Worm (Caenorhabditis elegans): ENCODE data around the gene Y41D4B.6.
A peak's percentile ranks its signal among the peaks of the same experiment; 100 is the strongest.

The Y41D4B.6 gene

DNA sequence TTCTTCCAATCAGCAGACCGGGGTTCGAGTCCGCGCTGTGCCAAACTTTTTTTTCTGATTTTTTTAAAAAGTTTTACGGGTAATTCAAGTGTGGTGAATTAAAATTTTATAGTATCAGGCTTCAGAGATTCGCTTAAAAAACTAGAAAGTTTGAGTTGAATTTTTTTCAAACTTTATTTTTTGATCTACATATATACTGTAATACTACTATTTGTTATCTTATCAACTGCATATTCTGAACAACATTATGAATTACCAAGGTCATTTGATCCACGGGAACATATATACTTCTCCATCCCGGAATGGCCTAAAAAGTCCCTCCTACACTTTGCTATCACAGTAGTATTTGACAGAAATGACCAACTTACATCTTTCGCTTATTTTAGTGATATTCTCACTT lies at the start of gene Y41D4B.6:
Gene Y41D4B.6 (plus strand): TSS at position 301 of the 400 bp plus-strand sequence.
- TF ChIP-seq lsy-12 (tag; optimal IDR thresholded peaks at IDR 0.05) (no peak), ceh-16 (tag; optimal IDR thresholded peaks at IDR 0.05) (no peak), pha-4 (tag; optimal IDR thresholded peaks at IDR 0.05) (no peak), mml-1 (tag; optimal IDR thresholded peaks at IDR 0.05) (no peak), sea-2 (GFP tag; optimal IDR thresholded peaks at IDR 0.05) (no peak), nhr-28 (tag; optimal IDR thresholded peaks at IDR 0.05) (no peak), fos-1 (tag; optimal IDR thresholded peaks at IDR 0.05) (no peak), ceh-82 (tag; optimal IDR thresholded peaks at IDR 0.05) (no peak), R02D3.7 (tag; optimal IDR thresholded peaks at IDR 0.05) (no peak), nhr-67 (tag; optimal IDR thresholded peaks at IDR 0.05) (no peak), zag-1 (tag; optimal IDR thresholded peaks at IDR 0.05) (no peak), nhr-77 (tag; optimal IDR thresholded peaks at IDR 0.05) (no peak), nhr-25 (tag; optimal IDR thresholded peaks at IDR 0.05) (no peak)

DNA sequence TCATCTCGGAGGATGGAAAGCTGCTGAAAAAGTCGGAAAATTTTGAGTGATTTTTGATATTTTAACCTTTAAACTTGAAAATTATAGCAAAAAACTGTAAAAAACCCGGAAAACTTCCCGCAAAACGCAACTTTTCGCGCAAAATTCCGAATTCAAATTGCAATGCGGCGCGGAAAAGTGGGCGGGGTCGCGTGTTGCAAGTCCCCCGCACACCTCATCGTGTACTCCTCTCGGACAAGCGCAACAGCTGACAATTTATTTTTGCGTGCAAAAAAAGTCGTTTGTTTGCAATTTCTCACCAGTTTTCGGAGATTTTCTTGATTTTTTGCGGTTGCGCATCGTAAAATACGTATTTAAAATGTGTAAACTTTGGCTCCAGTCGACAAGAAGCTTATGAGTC lies 37.7 kb upstream of the Y41D4B.6 start, which contains the start of gene npp-8:
Gene npp-8 (minus strand): TSS at position 23 of the 400 bp plus-strand sequence.
- peak; percentile 84 for TF ChIP-seq pha-4 (tag; optimal IDR thresholded peaks at IDR 0.05)
- no peak for TF ChIP-seq sea-2 (GFP tag; optimal IDR thresholded peaks at IDR 0.05)
- no peak for TF ChIP-seq pqm-1 (tag; optimal IDR thresholded peaks at IDR 0.05)
- TF ChIP-seq egl-5 (tag; optimal IDR thresholded peaks at IDR 0.05) = no peak
- TF ChIP-seq fkh-10 (GFP tag; optimal IDR thresholded peaks at IDR 0.05) = no peak
- peak; percentile 77 for TF ChIP-seq lin-39 (tag; optimal IDR thresholded peaks at IDR 0.05)
- no peak for TF ChIP-seq nhr-12 (tag; optimal IDR thresholded peaks at IDR 0.05)
- peak; percentile 61 for TF ChIP-seq tbx-2 (tag; optimal IDR thresholded peaks at IDR 0.05)
- TF ChIP-seq zag-1 (tag; optimal IDR thresholded peaks at IDR 0.05) = no peak
- peak; percentile 55 for TF ChIP-seq R02D3.7 (tag; optimal IDR thresholded peaks at IDR 0.05)
- no peak for TF ChIP-seq nhr-67 (tag; optimal IDR thresholded peaks at IDR 0.05)
- peak; percentile 52 for TF ChIP-seq ama-1 (optimal IDR thresholded peaks at IDR 0.05)
- no peak for TF ChIP-seq eor-1 (tag; optimal IDR thresholded peaks at IDR 0.05)
- TF ChIP-seq lsy-12 (tag; optimal IDR thresholded peaks at IDR 0.05) = peak; percentile 86
- TF ChIP-seq fos-1 (tag; optimal IDR thresholded peaks at IDR 0.05) = peak; percentile 4
- peak; percentile 74 for TF ChIP-seq nhr-25 (tag; optimal IDR thresholded peaks at IDR 0.05)
- peak; percentile 33 for TF ChIP-seq jun-1 (tag; optimal IDR thresholded peaks at IDR 0.05)
- TF ChIP-seq skn-1 (tag; optimal IDR thresholded peaks at IDR 0.05) = peak; percentile 73
- TF ChIP-seq ceh-82 (tag; optimal IDR thresholded peaks at IDR 0.05) = peak; percentile 16
- TF ChIP-seq mml-1 (tag; optimal IDR thresholded peaks at IDR 0.05) = no peak
- peak; percentile 6 for TF ChIP-seq egl-27 (tag; optimal IDR thresholded peaks at IDR 0.05)
- TF ChIP-seq nhr-11 (tag; optimal IDR thresholded peaks at IDR 0.05) = no peak
- no peak for TF ChIP-seq elt-1 (tag; optimal IDR thresholded peaks at IDR 0.05)
- TF ChIP-seq nhr-76 (tag; optimal IDR thresholded peaks at IDR 0.05) = no peak
- peak; percentile 84 for TF ChIP-seq lin-15B (tag; optimal IDR thresholded peaks at IDR 0.05)
- peak; percentile 77 for TF ChIP-seq nhr-23 (tag; optimal IDR thresholded peaks at IDR 0.05)
- TF ChIP-seq nhr-43 (tag; optimal IDR thresholded peaks at IDR 0.05; ENCODE audit: poor library complexity, severe bottlenecking) = no peak
- no peak for TF ChIP-seq nhr-237 (tag; optimal IDR thresholded peaks at IDR 0.05)
- no peak for TF ChIP-seq nhr-77 (tag; optimal IDR thresholded peaks at IDR 0.05)
- TF ChIP-seq snpc-4 (tag; optimal IDR thresholded peaks at IDR 0.05) = peak; percentile 61
- TF ChIP-seq ceh-16 (tag; optimal IDR thresholded peaks at IDR 0.05) = peak; percentile 31
- peak; percentile 82 for TF ChIP-seq nfya-1 (tag; optimal IDR thresholded peaks at IDR 0.05; ENCODE audit: insufficient read depth)
- no peak for TF ChIP-seq unc-39 (tag; optimal IDR thresholded peaks at IDR 0.05)
- peak; percentile 93 for TF ChIP-seq hmg-11 (tag; optimal IDR thresholded peaks at IDR 0.05)
- TF ChIP-seq unc-62 (GFP tag; optimal IDR thresholded peaks at IDR 0.05) = no peak
- no peak for TF ChIP-seq fkh-2 (tag; optimal IDR thresholded peaks at IDR 0.05)
- no peak for TF ChIP-seq mdl-1 (tag; optimal IDR thresholded peaks at IDR 0.05)
- TF ChIP-seq ztf-11 (tag; optimal IDR thresholded peaks at IDR 0.05) = no peak
- peak; percentile 64 for TF ChIP-seq elt-2 (tag; optimal IDR thresholded peaks at IDR 0.05)
- peak; percentile 67 for TF ChIP-seq ceh-28 (tag; optimal IDR thresholded peaks at IDR 0.05)

DNA sequence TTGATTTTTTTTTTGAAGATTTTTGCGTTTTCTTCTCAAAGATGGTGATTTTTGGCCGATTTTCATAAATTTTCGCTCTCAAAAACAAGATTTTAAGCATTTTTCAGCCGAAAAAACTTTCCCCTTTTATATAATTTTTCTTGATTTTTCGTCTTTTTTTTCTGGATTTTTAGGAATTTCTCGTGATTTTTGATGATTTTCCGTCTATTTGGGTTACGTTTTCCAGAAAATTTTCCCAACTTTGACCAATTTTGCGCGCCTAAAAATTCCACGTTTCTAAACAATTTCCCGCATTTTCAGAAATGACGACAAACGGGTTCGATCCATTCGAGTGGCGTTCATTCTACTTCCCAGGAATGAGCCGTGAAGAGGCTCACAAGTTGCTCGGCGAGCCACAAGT lies 36.5 kb upstream of the Y41D4B.6 start, which contains the start of gene ced-2:
Gene ced-2 (plus strand): TSS at position 301 of the 400 bp plus-strand sequence.
- TF ChIP-seq skn-1 (tag; optimal IDR thresholded peaks at IDR 0.05) (no peak), fkh-10 (GFP tag; optimal IDR thresholded peaks at IDR 0.05) (no peak), daf-12 (tag; optimal IDR thresholded peaks at IDR 0.05) (no peak), nhr-12 (tag; optimal IDR thresholded peaks at IDR 0.05) (no peak), lin-15B (tag; optimal IDR thresholded peaks at IDR 0.05) (no peak), hmg-11 (tag; optimal IDR thresholded peaks at IDR 0.05) (no peak), ZK546.5 (tag; optimal IDR thresholded peaks at IDR 0.05) (no peak), egl-27 (tag; optimal IDR thresholded peaks at IDR 0.05) (no peak), nhr-77 (tag; optimal IDR thresholded peaks at IDR 0.05) (no peak), egl-5 (tag; optimal IDR thresholded peaks at IDR 0.05) (no peak), elt-3 (tag; optimal IDR thresholded peaks at IDR 0.05) (no peak), fkh-2 (tag; optimal IDR thresholded peaks at IDR 0.05) (no peak), jun-1 (tag; optimal IDR thresholded peaks at IDR 0.05) (no peak), ceh-82 (tag; optimal IDR thresholded peaks at IDR 0.05) (no peak), nhr-11 (tag; optimal IDR thresholded peaks at IDR 0.05) (no peak), mml-1 (tag; optimal IDR thresholded peaks at IDR 0.05) (no peak), fos-1 (tag; optimal IDR thresholded peaks at IDR 0.05) (no peak), snpc-4 (tag; optimal IDR thresholded peaks at IDR 0.05) (no peak), elt-1 (tag; optimal IDR thresholded peaks at IDR 0.05) (no peak), mdl-1 (tag; optimal IDR thresholded peaks at IDR 0.05) (no peak)
